Fruit fly (Drosophila melanogaster) whole organism, prepupa: ENCODE data around the gene CG14445.

Experiments
- CG16779 ChIP-seq: fragments of 200-800 bp; sonication (Bioruptor generic); optimal IDR thresholded peaks from 3 replicates; lab custom pipeline; 2017; ENCODE audit warnings: missing biosample characterization, mild to moderate bottlenecking, missing genetic modification characterization
- CG4318 ChIP-seq: fragments of 200-800 bp; sonication (Bioruptor generic); optimal IDR thresholded peaks from 3 replicates; lab custom pipeline; 2017; ENCODE audit warnings: missing biosample characterization, mild to moderate bottlenecking, missing genetic modification characterization
- CG6808 ChIP-seq: fragments of 200-800 bp; sonication (Bioruptor generic); optimal IDR thresholded peaks from 3 replicates; lab custom pipeline; 2017; ENCODE audit warnings: missing biosample characterization, missing genetic modification characterization, mild to moderate bottlenecking, moderate library complexity, missing genetic modification reagents
- CG8632 ChIP-seq: fragments of 200-800 bp; sonication (Bioruptor generic); optimal IDR thresholded peaks from 3 replicates; lab custom pipeline; 2016; ENCODE audit warnings: missing biosample characterization, missing genetic modification characterization
- Gug ChIP-seq: fragments of 200-800 bp; sonication (Bioruptor generic); IDR thresholded peaks from 2 replicates; pipeline ENCODE4 v1.3.6; 2022; ENCODE audit warnings: missing biosample characterization, missing genetic modification characterization
- Met ChIP-seq: fragments of 200-800 bp; sonication (Bioruptor generic); optimal IDR thresholded peaks from 3 replicates; lab custom pipeline; 2016; ENCODE audit warnings: missing biosample characterization, missing genetic modification characterization

dm6 chrX:6237015-6237414, at the start of gene CG14445:
- no peak for TF ChIP-seq Met (GFP tag; lab: Kevin White, UChicago)
- TF ChIP-seq CG16779 (tag; lab: Kevin White, UChicago) = no peak
- TF ChIP-seq Gug (GFP tag; lab: Robert Waterston, UW) = no peak
- no peak for TF ChIP-seq CG6808
- no peak for TF ChIP-seq CG8632 (GFP tag; lab: Kevin White, UChicago)
- TF ChIP-seq CG4318 (GFP tag; lab: Kevin White, UChicago) = no peak
